Fruit fly (Drosophila melanogaster): ENCODE measurements around the gene IntS12.
A peak's percentile ranks its signal among the peaks of the same experiment; 100 is the strongest.

IntS12 gene

DNA sequence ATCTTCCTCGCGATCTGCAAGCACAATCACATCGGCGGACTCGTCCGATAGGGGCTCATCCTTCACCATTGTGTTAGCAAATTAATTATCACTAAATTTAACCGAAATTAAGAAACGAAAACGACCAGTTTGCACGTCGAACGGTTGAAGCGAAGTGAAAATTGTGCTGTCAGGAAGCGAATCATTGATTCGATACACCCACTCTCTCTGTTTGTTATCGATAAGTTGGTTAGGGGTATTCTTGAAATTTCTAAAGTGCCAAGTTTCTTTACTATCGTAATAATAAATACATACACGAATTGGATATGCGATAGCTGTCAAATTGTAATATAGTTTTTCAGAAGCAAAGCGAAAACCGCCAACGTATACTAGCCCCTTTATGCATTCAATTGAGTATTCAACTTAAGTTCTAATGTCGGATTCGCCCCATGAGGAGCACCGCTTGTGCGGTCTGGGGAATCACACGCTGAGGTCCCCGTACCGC lies 12.4 kb downstream of the IntS12 start, which contains the start of gene Rb97D (continued):
- TF ChIP-seq CG14965 (GFP tag; optimal IDR thresholded peaks at IDR 0.05; ENCODE audit: borderline replicate concordance) (no peak), ranshi (GFP tag; IDR thresholded peaks at IDR 0.05) (peak; percentile 50), lov (optimal IDR thresholded peaks at IDR 0.05) (no peak), lov (GFP tag; IDR thresholded peaks at IDR 0.05) (no peak), NC2α (GFP tag; optimal IDR thresholded peaks at IDR 0.05) (no peak), gce (GFP tag; IDR thresholded peaks at IDR 0.05) (0 out of 3 replicates have a peak, but pooled peaks have one; percentile 43), Mrtf (GFP tag; IDR thresholded peaks at IDR 0.05) (peak; percentile 46; the same call in 1 of the 3 replicates), h (optimal IDR thresholded peaks at IDR 0.05) (no peak), Nf-YC (tag; optimal IDR thresholded peaks at IDR 0.05) (peak; percentile 64), inv (GFP tag; IDR thresholded peaks at IDR 0.05; ENCODE audit: partially characterized antibody) (peak; percentile 73), CG16813 (GFP tag; IDR thresholded peaks at IDR 0.05; ENCODE audit: partially characterized antibody) (peak; percentile 86), twi (tag; optimal IDR thresholded peaks at IDR 0.05) (peak; percentile 63), Abd-B (GFP tag; optimal IDR thresholded peaks at IDR 0.05) (no peak), Ada2b (GFP tag; IDR thresholded peaks at IDR 0.05) (peak; percentile 72), CG10147 (GFP tag; optimal IDR thresholded peaks at IDR 0.05) (peak; percentile 50), esg (GFP tag; conservative IDR thresholded peaks at IDR 0.05) (no peak; the same call in 1 of the 2 replicates), CG9932 (GFP tag; IDR thresholded peaks at IDR 0.05) (peak; percentile 84), Atf-2 (GFP tag; optimal IDR thresholded peaks at IDR 0.05) (peak; percentile 32), sug (tag; optimal IDR thresholded peaks at IDR 0.05) (peak; percentile 67), CG15073 (GFP tag; optimal IDR thresholded peaks at IDR 0.05) (no peak), CG42726 (GFP tag; IDR thresholded peaks at IDR 0.05; ENCODE audit: partially characterized antibody) (peak; percentile 38; the same call in 1 of the 2 replicates), CG11085 (GFP tag; IDR thresholded peaks at IDR 0.05) (peak; percentile 61; the same call in 1 of the 2 replicates), CG8089 (GFP tag; optimal IDR thresholded peaks at IDR 0.05) (peak; percentile 62), crc (GFP tag; optimal IDR thresholded peaks at IDR 0.05) (peak; percentile 59), slbo (GFP tag; IDR thresholded peaks at IDR 0.05) (peak; percentile 83), Sox100B (GFP tag; optimal IDR thresholded peaks at IDR 0.05) (peak; percentile 48), Adf1 (GFP tag; IDR thresholded peaks at IDR 0.05) (peak; percentile 40; the same call in 1 of the 2 replicates), Opbp (GFP tag; IDR thresholded peaks at IDR 0.05; ENCODE audit: partially characterized antibody) (peak; percentile 83; the same call in 2 of the 3 replicates), her (GFP tag; optimal IDR thresholded peaks at IDR 0.05) (peak; percentile 66), Spps (tag; optimal IDR thresholded peaks at IDR 0.05) (peak; percentile 23), CG17568 (GFP tag; optimal IDR thresholded peaks at IDR 0.05) (peak; percentile 50), pfk (GFP tag; optimal IDR thresholded peaks at IDR 0.05) (no peak), CG7839 (tag; optimal IDR thresholded peaks at IDR 0.05) (peak; percentile 74), Oli (tag; optimal IDR thresholded peaks at IDR 0.05) (peak; percentile 42), Jarid2 (GFP tag; optimal IDR thresholded peaks at IDR 0.05) (peak; percentile 17), E2f1 (GFP tag; IDR thresholded peaks at IDR 0.05) (peak; percentile 54; the same call in 1 of the 2 replicates), CG3407 (GFP tag; optimal IDR thresholded peaks at IDR 0.05) (peak; percentile 10), CG31365 (tag; optimal IDR thresholded peaks at IDR 0.05) (peak; percentile 21), schlank (tag; optimal IDR thresholded peaks at IDR 0.05) (no peak), CG8765 (GFP tag; IDR thresholded peaks at IDR 0.05) (peak; percentile 40; the same call in 1 of the 2 replicates), CG10431 (GFP tag; optimal IDR thresholded peaks at IDR 0.05) (peak; percentile 30), Dbx (GFP tag; IDR thresholded peaks at IDR 0.05) (peak; percentile 82), mld (GFP tag; IDR thresholded peaks at IDR 0.05; ENCODE audit: partially characterized antibody) (peak; percentile 48; the same call in 2 of the 3 replicates), CG11093 (GFP tag; IDR thresholded peaks at IDR 0.05) (0 out of 3 replicates have a peak, but pooled peaks have one; percentile 27), cas (GFP tag; IDR thresholded peaks at IDR 0.05) (peak; percentile 41; the same call in 1 of the 2 replicates), CG6765 (GFP tag; optimal IDR thresholded peaks at IDR 0.05) (peak; percentile 67), Fer1 (GFP tag; optimal IDR thresholded peaks at IDR 0.05) (peak; percentile 52), gro (GFP tag; optimal IDR thresholded peaks at IDR 0.05) (peak; percentile 75), CG10366 (GFP tag; IDR thresholded peaks at IDR 0.05) (peak; percentile 70), HLHmδ (GFP tag; optimal IDR thresholded peaks at IDR 0.05) (no peak)

Data from whole organism, embryonic.